Fruit fly (Drosophila melanogaster): ENCODE results near the gene disco.

The disco gene

dm6 chrX:16216492-16216829 lies at the start of gene disco:
Gene disco, minus strand, starts transcription at chrX:16216750.
- TF ChIP-seq Dfd (GFP tag; optimal IDR thresholded peaks at IDR 0.05) (peak; percentile 53), Hr78 (GFP tag; optimal IDR thresholded peaks at IDR 0.05) (no peak), br (GFP tag; optimal IDR thresholded peaks at IDR 0.05) (no peak), GATAd (GFP tag; optimal IDR thresholded peaks at IDR 0.05) (no peak), sage (GFP tag; optimal IDR thresholded peaks at IDR 0.05) (no peak), sv (GFP tag; optimal IDR thresholded peaks at IDR 0.05) (no peak), fru (GFP tag; optimal IDR thresholded peaks at IDR 0.05) (no peak)

dm6 chrX:16263415-16263814 lies 46.9 kb upstream of the disco start:
- TF ChIP-seq foxo (GFP tag; optimal IDR thresholded peaks at IDR 0.05) (peak in 1 of 2 experiments; percentile 68), HLH106 (tag; optimal IDR thresholded peaks at IDR 0.05) (peak; percentile 57), dl (GFP tag; optimal IDR thresholded peaks at IDR 0.05; ENCODE audit: insufficient read depth in 1 of 2, partially characterized antibody in 2 of 2) (no peak), Rel (GFP tag; optimal IDR thresholded peaks at IDR 0.05) (no peak), Rel (tag; optimal IDR thresholded peaks at IDR 0.05) (no peak), ey (GFP tag; optimal IDR thresholded peaks at IDR 0.05) (peak; percentile 48), CG32264 (GFP tag; optimal IDR thresholded peaks at IDR 0.05) (no peak), Vsx2 (GFP tag; optimal IDR thresholded peaks at IDR 0.05; ENCODE audit: partially characterized antibody) (no peak), Mio (GFP tag; optimal IDR thresholded peaks at IDR 0.05) (no peak), CG9705 (GFP tag; optimal IDR thresholded peaks at IDR 0.05) (no peak), lola (GFP tag; optimal IDR thresholded peaks at IDR 0.05) (no peak), Dfd (GFP tag; optimal IDR thresholded peaks at IDR 0.05) (no peak), Dif (GFP tag; optimal IDR thresholded peaks at IDR 0.05; ENCODE audit: partially characterized antibody) (no peak), Jra (GFP tag; optimal IDR thresholded peaks at IDR 0.05) (no peak), N (GFP tag; optimal IDR thresholded peaks at IDR 0.05) (no peak), h (GFP tag; optimal IDR thresholded peaks at IDR 0.05) (peak; percentile 62), tai (GFP tag; optimal IDR thresholded peaks at IDR 0.05) (no peak), pan (optimal IDR thresholded peaks at IDR 0.05) (no peak), Hnf4 (GFP tag; optimal IDR thresholded peaks at IDR 0.05) (peak; percentile 33), jim (GFP tag; optimal IDR thresholded peaks at IDR 0.05) (no peak), fru (GFP tag; optimal IDR thresholded peaks at IDR 0.05) (peak; percentile 65), Myc (optimal IDR thresholded peaks at IDR 0.05) (no peak), usp (GFP tag; optimal IDR thresholded peaks at IDR 0.05) (no peak), CrebA (GFP tag; optimal IDR thresholded peaks at IDR 0.05; ENCODE audit: borderline replicate concordance) (no peak), brk (GFP tag; optimal IDR thresholded peaks at IDR 0.05) (no peak), Sp1 (GFP tag; optimal IDR thresholded peaks at IDR 0.05) (peak; percentile 56), sv (GFP tag; optimal IDR thresholded peaks at IDR 0.05) (peak; percentile 66), GATAd (GFP tag; optimal IDR thresholded peaks at IDR 0.05) (no peak), woc (GFP tag; optimal IDR thresholded peaks at IDR 0.05) (no peak), rgr (GFP tag; optimal IDR thresholded peaks at IDR 0.05) (peak; percentile 56), br (GFP tag; optimal IDR thresholded peaks at IDR 0.05) (peak; percentile 34), Hr78 (GFP tag; optimal IDR thresholded peaks at IDR 0.05) (no peak), sage (GFP tag; optimal IDR thresholded peaks at IDR 0.05) (no peak), dsf (GFP tag; optimal IDR thresholded peaks at IDR 0.05; ENCODE audit: borderline replicate concordance) (no peak), OdsH (GFP tag; optimal IDR thresholded peaks at IDR 0.05) (peak; percentile 35), psq (GFP tag; optimal IDR thresholded peaks at IDR 0.05) (peak; percentile 25), Hr83 (GFP tag; optimal IDR thresholded peaks at IDR 0.05; ENCODE audit: poor library complexity, severe bottlenecking) (no peak), dmrt93B (GFP tag; optimal IDR thresholded peaks at IDR 0.05) (peak; percentile 43), Abd-B (GFP tag; optimal IDR thresholded peaks at IDR 0.05) (no peak)

- TF ChIP-seq Myc (optimal IDR thresholded peaks at IDR 0.05) (peak; percentile 38), h (GFP tag; optimal IDR thresholded peaks at IDR 0.05) (no peak), ey (GFP tag; optimal IDR thresholded peaks at IDR 0.05) (no peak), Hr78 (GFP tag; optimal IDR thresholded peaks at IDR 0.05) (no peak)
Measured at dm6 chrX:16244731-16245130, 28.2 kb upstream of the disco start.

Measured in whole organism, wandering third instar larva.